Fruit fly (Drosophila melanogaster) whole organism, embryonic: ENCODE data around the gene CG13144.

Experiments
- BEAF-32 ChIP-seq: fragments of 200-800 bp; sonication (Bioruptor generic); optimal IDR thresholded peaks from 3 replicates; lab custom pipeline; 2017; ENCODE audit warnings: missing biosample characterization, missing genetic modification characterization, mild to moderate bottlenecking, moderate library complexity, missing genetic modification reagents
- Bgb ChIP-seq: fragments of 200-800 bp; sonication (Bioruptor generic); IDR thresholded peaks from 2 replicates; pipeline ENCODE4 v1.3.6; 2022; ENCODE audit warnings: missing biosample characterization, missing genetic modification characterization; ENCODE audit not compliant: partially characterized antibody
- Bteb2 ChIP-seq: fragments of 200-800 bp; sonication (Bioruptor generic); optimal IDR thresholded peaks from 2 replicates; lab custom pipeline; 2016; ENCODE audit warnings: missing biosample characterization, missing genetic modification characterization
- CG11398 ChIP-seq: fragments of 200-800 bp; sonication (Bioruptor generic); optimal IDR thresholded peaks from 2 replicates; lab custom pipeline; 2016; ENCODE audit warnings: missing biosample characterization, missing genetic modification characterization
- CG12104 ChIP-seq: fragments of 200-800 bp; sonication (Bioruptor generic); optimal IDR thresholded peaks from 3 replicates; lab custom pipeline; 2016; ENCODE audit warnings: missing biosample characterization, missing genetic modification characterization
- CG12744 ChIP-seq: fragments of 200-800 bp; sonication (Bioruptor generic); optimal IDR thresholded peaks from 2 replicates; lab custom pipeline; 2016; ENCODE audit warnings: missing biosample characterization, missing genetic modification characterization
- CG14860 ChIP-seq: fragments of 200-800 bp; sonication (Bioruptor generic); IDR thresholded peaks from 3 replicates; pipeline ENCODE4 v1.3.6; 2022; ENCODE audit warnings: missing biosample characterization, missing genetic modification characterization; ENCODE audit not compliant: partially characterized antibody
- CG16813 ChIP-seq: fragments of 200-800 bp; sonication (Bioruptor generic); IDR thresholded peaks from 3 replicates; pipeline ENCODE4 v1.3.6; 2022; ENCODE audit warnings: missing biosample characterization, missing genetic modification characterization; ENCODE audit not compliant: partially characterized antibody
- CG33213 ChIP-seq: fragments of 200-800 bp; sonication (Bioruptor generic); optimal IDR thresholded peaks from 3 replicates; lab custom pipeline; 2016; ENCODE audit warnings: missing biosample characterization, missing genetic modification characterization
- CG34422 ChIP-seq: fragments of 200-800 bp; sonication (Bioruptor generic); IDR thresholded peaks from 3 replicates; pipeline ENCODE4 v1.3.6; 2022; ENCODE audit warnings: missing biosample characterization, missing genetic modification characterization
- CG6791 ChIP-seq: fragments of 200-800 bp; sonication (Bioruptor generic); IDR thresholded peaks from 3 replicates; pipeline ENCODE4 v1.3.6; 2022; ENCODE audit warnings: missing biosample characterization, missing genetic modification characterization; ENCODE audit not compliant: partially characterized antibody
- CG7556 ChIP-seq: fragments of 200-800 bp; sonication (Bioruptor generic); optimal IDR thresholded peaks from 2 replicates; lab custom pipeline; 2017; ENCODE audit warnings: missing biosample characterization, mild to moderate bottlenecking, missing genetic modification characterization
- CG8290 ChIP-seq, 3 experiments: fragments of 200-800 bp; sonication (Bioruptor generic); optimal IDR thresholded peaks; 2 replicates each; lab custom pipeline; 2016 to 2019; ENCODE audit warnings: missing biosample characterization in 3 of 3, missing genetic modification characterization in 3 of 3, mild to moderate bottlenecking in 2 of 3, moderate library complexity in 1 of 3
- CG9932 ChIP-seq: fragments of 200-800 bp; sonication (Bioruptor generic); IDR thresholded peaks from 2 replicates; pipeline ENCODE4 v1.3.6; 2022; ENCODE audit warnings: missing biosample characterization, missing genetic modification characterization
- CrebB ChIP-seq: fragments of 200-800 bp; sonication (Bioruptor generic); optimal IDR thresholded peaks from 3 replicates; lab custom pipeline; 2018; ENCODE audit warnings: missing biosample characterization, mild to moderate bottlenecking, missing genetic modification characterization
- D ChIP-seq, 2 experiments: fragments of 200-800 bp in 1 of 2; fragments of >200 bp in 1 of 2; sonication (Bioruptor generic) in 1 of 2; optimal IDR thresholded peaks; 2 replicates in 1 of 2; 3 replicates in 1 of 2; lab custom pipeline; 2017; ENCODE audit warnings: mild to moderate bottlenecking in 1 of 2, missing biosample characterization in 1 of 2, missing genetic modification characterization in 1 of 2, missing genetic modification reagents in 1 of 2
- Dfd ChIP-seq, 2 experiments: fragments of >200 bp; optimal IDR thresholded peaks; 2 replicates each; lab custom pipeline; 2017; ENCODE audit warnings: missing biosample characterization in 2 of 2, missing genetic modification characterization in 2 of 2
- Gug ChIP-seq: fragments of 200-800 bp; sonication (Bioruptor generic); IDR thresholded peaks from 4 replicates; pipeline ENCODE4 v1.3.6; 2022; ENCODE audit warnings: missing biosample characterization, missing genetic modification characterization
- HHEX ChIP-seq: fragments of 200-800 bp; sonication (Bioruptor generic); optimal IDR thresholded peaks from 3 replicates; lab custom pipeline; 2017; ENCODE audit warnings: missing biosample characterization, mild to moderate bottlenecking, missing genetic modification characterization, missing genetic modification reagents
- HLH4C ChIP-seq: fragments of 200-800 bp; sonication (Bioruptor generic); IDR thresholded peaks from 3 replicates; pipeline ENCODE4 v1.3.6; 2022; ENCODE audit warnings: missing biosample characterization, missing genetic modification characterization; ENCODE audit not compliant: partially characterized antibody
- Hr3 ChIP-seq: fragments of 200-800 bp; sonication (Bioruptor generic); optimal IDR thresholded peaks from 3 replicates; lab custom pipeline; 2016; ENCODE audit warnings: missing biosample characterization, missing genetic modification characterization
- Lhr ChIP-seq: fragments of 200-800 bp; sonication (Bioruptor generic); optimal IDR thresholded peaks from 3 replicates; lab custom pipeline; 2017; ENCODE audit warnings: mild to moderate bottlenecking, missing biosample characterization, missing genetic modification reagents, missing genetic modification characterization
- Mad ChIP-seq: fragments of 200-800 bp; sonication (Bioruptor generic); optimal IDR thresholded peaks from 2 replicates; lab custom pipeline; 2016; ENCODE audit warnings: missing biosample characterization, missing genetic modification characterization
- NC2β ChIP-seq: fragments of 200-800 bp; sonication (Bioruptor generic); optimal IDR thresholded peaks from 2 replicates; lab custom pipeline; 2016; ENCODE audit warnings: missing biosample characterization, missing genetic modification characterization
- Pdp1 ChIP-seq, 2 experiments: fragments of 200-800 bp; sonication (Bioruptor generic); optimal IDR thresholded peaks; 3 replicates each; lab custom pipeline; 2016; ENCODE audit warnings: missing biosample characterization in 2 of 2, missing genetic modification characterization in 2 of 2, mild to moderate bottlenecking in 1 of 2, moderate library complexity in 1 of 2
- Rfx ChIP-seq: fragments of 200-800 bp; sonication (Bioruptor generic); IDR thresholded peaks from 2 replicates; pipeline ENCODE4 v1.3.6; 2022; ENCODE audit warnings: missing biosample characterization, missing genetic modification characterization
- Sry-β ChIP-seq: fragments of 200-800 bp; sonication (Bioruptor generic); optimal IDR thresholded peaks from 2 replicates; lab custom pipeline; 2018; ENCODE audit warnings: missing biosample characterization, mild to moderate bottlenecking, missing genetic modification characterization, moderate library complexity
- YL-1 ChIP-seq: fragments of 200-800 bp; sonication (Bioruptor generic); optimal IDR thresholded peaks from 3 replicates; lab custom pipeline; 2017; ENCODE audit warnings: missing biosample characterization, mild to moderate bottlenecking, missing genetic modification characterization
- bbx ChIP-seq: fragments of 200-800 bp; sonication (Bioruptor generic); IDR thresholded peaks from 2 replicates; pipeline ENCODE4 v1.3.6; 2022; ENCODE audit warnings: missing biosample characterization, missing genetic modification characterization; ENCODE audit not compliant: partially characterized antibody
- bcd ChIP-seq: fragments of 200-800 bp; sonication (Bioruptor generic); optimal IDR thresholded peaks from 2 replicates; lab custom pipeline; 2017; ENCODE audit warnings: missing biosample characterization, mild to moderate bottlenecking, missing genetic modification characterization
- corto ChIP-seq: fragments of 200-800 bp; sonication (Bioruptor generic); optimal IDR thresholded peaks from 2 replicates; lab custom pipeline; 2016; ENCODE audit warnings: missing biosample characterization, mild to moderate bottlenecking, missing genetic modification characterization, moderate library complexity
- crp ChIP-seq, 2 experiments: fragments of 200-800 bp; sonication (Bioruptor generic); optimal IDR thresholded peaks; 2 replicates in 1 of 2; 3 replicates in 1 of 2; lab custom pipeline; 2017; ENCODE audit warnings: missing biosample characterization in 2 of 2, missing genetic modification characterization in 2 of 2, mild to moderate bottlenecking in 1 of 2, moderate library complexity in 1 of 2
- dan ChIP-seq: fragments of 200-800 bp; sonication (Bioruptor generic); IDR thresholded peaks from 2 replicates; pipeline ENCODE4 v1.3.6; 2022; ENCODE audit warnings: missing biosample characterization, missing genetic modification characterization
- hbn ChIP-seq: fragments of 200-800 bp; sonication (Bioruptor generic); IDR thresholded peaks from 2 replicates; pipeline ENCODE4 v1.3.6; 2022; ENCODE audit warnings: missing biosample characterization, missing genetic modification characterization; ENCODE audit not compliant: partially characterized antibody
- insv ChIP-seq, 2 experiments: fragments of 200-800 bp; sonication (Bioruptor generic); optimal IDR thresholded peaks; 3 replicates each; lab custom pipeline; 2016 to 2018; ENCODE audit warnings: missing biosample characterization in 2 of 2, missing genetic modification characterization in 2 of 2
- inv ChIP-seq: fragments of 200-800 bp; sonication (Bioruptor generic); IDR thresholded peaks from 2 replicates; pipeline ENCODE4 v1.3.6; 2022; ENCODE audit warnings: missing biosample characterization, missing genetic modification characterization; ENCODE audit not compliant: partially characterized antibody
- mld ChIP-seq: fragments of 200-800 bp; sonication (Bioruptor generic); IDR thresholded peaks from 3 replicates; pipeline ENCODE4 v1.3.6; 2022; ENCODE audit warnings: missing biosample characterization, missing genetic modification characterization; ENCODE audit not compliant: partially characterized antibody
- nerfin-2 ChIP-seq: fragments of 200-800 bp; sonication (Bioruptor generic); IDR thresholded peaks from 2 replicates; pipeline ENCODE4 v1.3.6; 2022; ENCODE audit warnings: missing biosample characterization, missing genetic modification characterization; ENCODE audit not compliant: partially characterized antibody
- pfk ChIP-seq: fragments of 200-800 bp; sonication (Bioruptor generic); optimal IDR thresholded peaks from 2 replicates; lab custom pipeline; 2018; ENCODE audit warnings: missing biosample characterization, mild to moderate bottlenecking, missing genetic modification characterization, moderate library complexity
- pum ChIP-seq: fragments of 200-800 bp; sonication (Bioruptor generic); optimal IDR thresholded peaks from 2 replicates; lab custom pipeline; 2016; ENCODE audit warnings: missing biosample characterization, missing genetic modification characterization
- row ChIP-seq: fragments of 200-800 bp; sonication (Bioruptor generic); IDR thresholded peaks from 3 replicates; pipeline ENCODE4 v1.3.6; 2022; ENCODE audit warnings: missing biosample characterization, missing genetic modification characterization
- run ChIP-seq: fragments of 200-800 bp; sonication (Bioruptor generic); optimal IDR thresholded peaks from 3 replicates; lab custom pipeline; 2018; ENCODE audit warnings: missing biosample characterization, mild to moderate bottlenecking, missing genetic modification characterization
- scrt ChIP-seq: fragments of 200-800 bp; sonication (Bioruptor generic); optimal IDR thresholded peaks from 2 replicates; lab custom pipeline; 2018; ENCODE audit warnings: missing biosample characterization, mild to moderate bottlenecking, missing genetic modification characterization, moderate library complexity
- sens ChIP-seq: fragments of 200-800 bp; sonication (Bioruptor generic); peaks from one replicate; lab custom pipeline; 2016; ENCODE audit warnings: missing biosample characterization, missing genetic modification characterization
- stwl ChIP-seq: fragments of 200-800 bp; sonication (Bioruptor generic); optimal IDR thresholded peaks from 3 replicates; lab custom pipeline; 2018; ENCODE audit warnings: missing biosample characterization, mild to moderate bottlenecking, missing genetic modification characterization, moderate library complexity
- vnd ChIP-seq: fragments of 200-800 bp; sonication (Bioruptor generic); IDR thresholded peaks from 3 replicates; pipeline ENCODE4 v1.3.6; 2022; ENCODE audit warnings: missing biosample characterization, missing genetic modification characterization; ENCODE audit not compliant: partially characterized antibody

Gene CG13144

DNA sequence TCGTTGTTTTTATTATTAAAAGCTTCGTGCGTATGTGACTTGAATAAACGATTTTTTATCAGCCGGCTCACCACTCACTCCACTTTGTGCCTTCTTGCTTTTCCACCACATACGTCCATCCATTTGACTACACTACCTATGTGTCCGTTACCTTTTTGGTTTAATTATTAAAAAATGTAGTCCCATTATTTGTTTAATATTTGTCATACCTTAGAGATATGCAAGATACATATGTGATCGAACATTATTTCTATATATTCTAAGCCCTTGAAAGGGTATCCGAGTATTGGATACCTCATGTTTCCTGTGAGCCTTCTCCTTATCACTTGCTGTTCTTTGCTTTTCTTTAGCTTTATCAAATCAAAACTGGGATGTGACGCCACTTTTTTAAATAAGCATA, 28.0 kb upstream of the CG13144 start (continued):
- no peak for TF ChIP-seq CG12744

dm6 chr2L:10517085-10517484, 25.8 kb upstream of the CG13144 start, which contains the start of the genes Fatp1 and Lrr47:
Fatp1 (minus strand) TSS chr2L:10517218.
Lrr47 (plus strand) TSS chr2L:10517335.
- TF ChIP-seq hbn (GFP tag; lab: Robert Waterston, UW) (peak; percentile 85), scrt (peak; percentile 20), Dfd (GFP tag; optimal IDR thresholded peaks at IDR 0.05; lab: Kevin White, UChicago) (no peak), Hr3 (GFP tag; lab: Kevin White, UChicago) (no peak), run (no peak), HLH4C (GFP tag; lab: Robert Waterston, UW) (peak; percentile 79), CG9932 (peak; percentile 58; the same call in 1 of the 2 replicates), stwl (peak; percentile 41), Bgb (peak; percentile 91), vnd (peak; percentile 78), crp (GFP tag; optimal IDR thresholded peaks at IDR 0.05; lab: Kevin White, UChicago) (peak in 1 of 2 experiments; percentile 92), dan (GFP tag; lab: Robert Waterston, UW) (no peak), CG6791 (GFP tag; lab: Robert Waterston, UW) (peak; percentile 84), CG12104 (GFP tag; lab: Kevin White, UChicago) (no peak), BEAF-32 (GFP tag; lab: Kevin White, UChicago) (peak; percentile 91), CG11398 (GFP tag; lab: Kevin White, UChicago) (peak; percentile 23), CrebB (tag; lab: Kevin White, UChicago) (no peak), NC2β (GFP tag; lab: Kevin White, UChicago) (peak; percentile 21), CG8290 (GFP tag; optimal IDR thresholded peaks at IDR 0.05; lab: Kevin White, UChicago) (no peak), CG8290 (tag; optimal IDR thresholded peaks at IDR 0.05; lab: Kevin White, UChicago) (peak in 1 of 2 experiments; percentile 36), Sry-β (peak; percentile 14), CG16813 (GFP tag; lab: Robert Waterston, UW) (peak; percentile 82), pum (GFP tag; lab: Kevin White, UChicago) (no peak), nerfin-2 (GFP tag; lab: Robert Waterston, UW) (peak; percentile 64), bbx (peak; percentile 90), row (GFP tag; lab: Robert Waterston, UW) (peak; percentile 71), insv (GFP tag; optimal IDR thresholded peaks at IDR 0.05; lab: Kevin White, UChicago) (no peak), Lhr (GFP tag; lab: Kevin White, UChicago) (peak; percentile 52), mld (GFP tag; lab: Robert Waterston, UW) (peak; percentile 79; the same call in 1 of the 3 replicates), Bteb2 (GFP tag; lab: Kevin White, UChicago) (no peak), CG34422 (GFP tag; lab: Robert Waterston, UW) (0 out of 3 replicates have a peak, but pooled peaks have one; percentile 6), Mad (GFP tag; lab: Kevin White, UChicago) (no peak), inv (peak; percentile 87), sens (GFP tag; lab: Kevin White, UChicago) (peak; percentile 39), CG14860 (GFP tag; lab: Robert Waterston, UW) (peak; percentile 76), Rfx (GFP tag; lab: Robert Waterston, UW) (peak; percentile 24; the same call in 1 of the 2 replicates), pfk (no peak), YL-1 (peak; percentile 32), bcd (GFP tag; lab: Kevin White, UChicago) (no peak), Gug (GFP tag; lab: Robert Waterston, UW) (no peak), Pdp1 (GFP tag; optimal IDR thresholded peaks at IDR 0.05; lab: Kevin White, UChicago) (peak in 1 of 2 experiments; percentile 54), corto (GFP tag; lab: Kevin White, UChicago) (no peak), CG7556 (no peak), CG33213 (GFP tag; lab: Kevin White, UChicago) (peak; percentile 44), D (optimal IDR thresholded peaks at IDR 0.05; lab: Kevin White, UChicago) (no peak), D (GFP tag; optimal IDR thresholded peaks at IDR 0.05; lab: Kevin White, UChicago) (no peak), HHEX (GFP tag; lab: Kevin White, UChicago) (no peak)
